Fruit fly (Drosophila melanogaster): ENCODE results near the gene CG11911.

CG11911 gene

DNA sequence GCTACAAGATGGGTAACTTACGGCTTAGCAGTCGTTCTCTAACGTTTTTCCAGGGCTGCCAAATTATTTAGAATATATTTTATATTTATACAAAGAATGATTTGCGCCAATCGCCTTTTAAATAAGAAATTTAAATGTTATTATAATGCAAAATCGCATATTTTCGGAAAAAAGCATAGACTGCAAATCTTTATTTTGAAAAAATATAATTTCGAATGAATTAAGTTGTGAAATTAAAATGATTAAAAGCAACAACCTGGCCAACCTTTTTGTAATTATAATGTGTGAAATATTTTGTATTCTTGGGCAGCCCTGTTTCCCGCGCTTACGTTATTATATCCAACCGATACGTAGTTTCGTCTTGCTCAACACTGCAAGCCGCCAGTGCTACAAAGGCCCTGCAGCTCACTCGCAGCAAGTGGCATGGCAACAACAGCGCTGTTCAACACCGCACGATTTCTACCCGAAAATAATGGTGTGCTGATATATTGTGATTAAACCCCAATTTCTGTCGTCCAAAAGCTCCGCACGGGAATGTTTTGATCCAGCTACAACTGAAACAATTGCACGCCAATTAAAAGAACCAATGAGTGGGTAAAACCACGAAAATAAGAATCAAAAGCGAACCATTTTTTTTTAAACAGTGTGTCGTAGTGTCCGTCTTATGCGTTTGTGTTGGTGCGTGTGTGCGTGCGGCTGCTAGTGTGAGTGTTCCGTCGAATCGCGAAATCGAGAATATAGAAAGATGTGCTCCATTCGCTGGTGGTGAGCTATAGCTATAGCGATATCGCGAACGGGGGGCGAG is 23.4 kb downstream of the CG11911 start, which contains the start of gene Pi3K21B (continued):
- TF ChIP-seq CHES-1-like (GFP tag; optimal IDR thresholded peaks at IDR 0.05) (peak; percentile 87), CG2116 (GFP tag; optimal IDR thresholded peaks at IDR 0.05) (peak; percentile 81), seq (GFP tag; IDR thresholded peaks at IDR 0.05) (peak; percentile 70), Hey (tag; optimal IDR thresholded peaks at IDR 0.05) (peak; percentile 71), CG2889 (GFP tag; IDR thresholded peaks at IDR 0.05) (peak; percentile 75), CG11247 (GFP tag; IDR thresholded peaks at IDR 0.05) (peak; percentile 92), CG6654 (GFP tag; optimal IDR thresholded peaks at IDR 0.05) (peak; percentile 65), pnt (GFP tag; optimal IDR thresholded peaks at IDR 0.05) (peak; percentile 79), CG14014 (GFP tag; IDR thresholded peaks at IDR 0.05) (peak; percentile 84), CG1603 (tag; optimal IDR thresholded peaks at IDR 0.05) (peak; percentile 85), sug (tag; optimal IDR thresholded peaks at IDR 0.05) (peak; percentile 92), unpg (GFP tag; optimal IDR thresholded peaks at IDR 0.05) (peak; percentile 88), ewg (GFP tag; optimal IDR thresholded peaks at IDR 0.05) (peak; percentile 74), CG10321 (GFP tag; IDR thresholded peaks at IDR 0.05) (peak; percentile 20; the same call in 1 of the 2 replicates), nau (GFP tag; optimal IDR thresholded peaks at IDR 0.05) (peak; percentile 54), CG11695 (GFP tag; IDR thresholded peaks at IDR 0.05) (peak; percentile 80), pb (GFP tag; optimal IDR thresholded peaks at IDR 0.05) (peak; percentile 90), Hr78 (GFP tag; optimal IDR thresholded peaks at IDR 0.05) (peak in 1 of 2 experiments; percentile 27), tll (GFP tag; optimal IDR thresholded peaks at IDR 0.05) (no peak), CG1602 (GFP tag; optimal IDR thresholded peaks at IDR 0.05) (peak; percentile 90), ash1 (GFP tag; optimal IDR thresholded peaks at IDR 0.05) (peak; percentile 69), ttk (GFP tag; IDR thresholded peaks at IDR 0.05) (peak; percentile 84)

dm6 chr2L:294452-295362 is 26.3 kb downstream of the CG11911 start, which contains the start of the genes U2af38 and Stip1:
Gene U2af38 (minus strand): TSS chr2L:294681.
Gene Stip1 (plus strand): TSS chr2L:295122.
- TF ChIP-seq Bgb (GFP tag; IDR thresholded peaks at IDR 0.05; ENCODE audit: partially characterized antibody), result peak; percentile 62
- no peak for TF ChIP-seq grn (GFP tag; optimal IDR thresholded peaks at IDR 0.05)
- TF ChIP-seq CG4617 (GFP tag; optimal IDR thresholded peaks at IDR 0.05; ENCODE audit: borderline replicate concordance), result peak; percentile 51
- no peak for TF ChIP-seq CG11723 (GFP tag; optimal IDR thresholded peaks at IDR 0.05)
- TF ChIP-seq CG3838 (GFP tag; optimal IDR thresholded peaks at IDR 0.05), result no peak
- TF ChIP-seq CG34376 (GFP tag; optimal IDR thresholded peaks at IDR 0.05), result peak; percentile 34
- peak; percentile 61 for TF ChIP-seq pzg (GFP tag; optimal IDR thresholded peaks at IDR 0.05)
- peak; percentile 40 for TF ChIP-seq Sry-δ (GFP tag; optimal IDR thresholded peaks at IDR 0.05)
- TF ChIP-seq NC2β (GFP tag; optimal IDR thresholded peaks at IDR 0.05), result no peak
- no peak for TF ChIP-seq Meics (GFP tag; optimal IDR thresholded peaks at IDR 0.05)
- TF ChIP-seq Atf6 (GFP tag; IDR thresholded peaks at IDR 0.05), result 0 out of 2 replicates have a peak, but pooled peaks have one; percentile 33
- no peak for TF ChIP-seq pho (GFP tag; optimal IDR thresholded peaks at IDR 0.05)
- TF ChIP-seq CG10147 (GFP tag; optimal IDR thresholded peaks at IDR 0.05), result no peak
- peak; percentile 85 for TF ChIP-seq CG10267 (tag; optimal IDR thresholded peaks at IDR 0.05)
- TF ChIP-seq E2f2 (GFP tag; IDR thresholded peaks at IDR 0.05), result peak; percentile 40
- TF ChIP-seq Scr (GFP tag; IDR thresholded peaks at IDR 0.05; ENCODE audit: partially characterized antibody), result peak; percentile 72
- peak; percentile 69 for TF ChIP-seq HLH4C (GFP tag; IDR thresholded peaks at IDR 0.05; ENCODE audit: partially characterized antibody)
- peak; percentile 72 for TF ChIP-seq hbn (GFP tag; IDR thresholded peaks at IDR 0.05; ENCODE audit: partially characterized antibody)
- peak; percentile 79 for TF ChIP-seq Dref (GFP tag; IDR thresholded peaks at IDR 0.05)
- peak; percentile 55 for TF ChIP-seq CG3847 (GFP tag; IDR thresholded peaks at IDR 0.05)
- TF ChIP-seq grau (tag; optimal IDR thresholded peaks at IDR 0.05), result peak; percentile 14
- peak; percentile 20 for TF ChIP-seq CG7839 (tag; optimal IDR thresholded peaks at IDR 0.05)
- TF ChIP-seq peb (GFP tag; IDR thresholded peaks at IDR 0.05), result no peak
- TF ChIP-seq slbo (GFP tag; IDR thresholded peaks at IDR 0.05), result peak; percentile 64; the same call in 1 of the 2 replicates
